Worm (Caenorhabditis elegans) whole organism, L3 larva: Measurements from ENCODE around the gene nstp-2.

Experiments
- jun-1 ChIP-seq: fragments of 150-350 bp; optimal IDR thresholded peaks from 2 replicates; lab custom pipeline; 2014; ENCODE audit warnings: missing biosample characterization, missing genetic modification reagents, missing genetic modification characterization
- ztf-11 ChIP-seq: fragments of 150-350 bp; optimal IDR thresholded peaks from 2 replicates; lab custom pipeline; 2014; ENCODE audit warnings: missing biosample characterization, missing genetic modification characterization

ce11 chrIV:6556624-6557368 is 49.2 kb downstream of the nstp-2 start, which contains the start of gene try-3:
- no peak for TF ChIP-seq ztf-11 (tag; lab: Kevin White, UChicago)
- TF ChIP-seq jun-1, result no peak
